Worm (Caenorhabditis elegans) whole organism, early embryonic: ENCODE measurements around the gene ZK228.10.

Source experiments
- ama-1 ChIP-seq: fragments of 150-350 bp; optimal IDR thresholded peaks from 2 replicates; lab custom pipeline; 2014
- ets-7 ChIP-seq: sonication (generic microtip); optimal IDR thresholded peaks from 2 replicates; lab custom pipeline; 2016; ENCODE audit warnings: missing genotype, missing genetic modification characterization, missing compliant biosample characterization
- hmg-4 ChIP-seq: fragments of 200-800 bp; sonication (Bioruptor generic); optimal IDR thresholded peaks from 2 replicates; lab custom pipeline; 2018; ENCODE audit warnings: mild to moderate bottlenecking, missing genetic modification characterization, missing compliant biosample characterization
- scrt-1 ChIP-seq: fragments of 200-800 bp; sonication (Bioruptor generic); IDR thresholded peaks from 2 replicates; pipeline ENCODE4 v1.3.6; 2022; ENCODE audit warnings: missing genetic modification characterization, missing compliant biosample characterization
- sea-1 ChIP-seq: fragments of 200-800 bp; sonication (Bioruptor generic); conservative IDR thresholded peaks from 2 replicates; pipeline ENCODE4 v1.3.6; 2022; ENCODE audit warnings: missing genetic modification characterization, missing compliant biosample characterization
- tbx-37 ChIP-seq: fragments of 200-800 bp; sonication (Bioruptor generic); conservative IDR thresholded peaks from 2 replicates; pipeline ENCODE4 v1.3.6; 2022; ENCODE audit warnings: missing genetic modification reagents, missing genetic modification characterization, missing compliant biosample characterization
- tra-4 ChIP-seq: sonication (generic microtip); optimal IDR thresholded peaks from 2 replicates; lab custom pipeline; 2017; ENCODE audit warnings: missing genetic modification characterization, missing compliant biosample characterization

- TF ChIP-seq ama-1 (lab: Kevin White, UChicago) (no peak), hmg-4 (GFP tag; lab: Kevin White, UChicago) (no peak), scrt-1 (GFP tag; lab: Robert Waterston, UW) (no peak), tra-4 (no peak), tbx-37 (no peak), ets-7 (tag; lab: Kevin White, UChicago) (no peak), sea-1 (no peak)
Observed at ce11 chrV:18506772-18507171, 50.1 kb downstream of the ZK228.10 start.
